Worm (Caenorhabditis elegans) whole organism, mixed stage, embryonic: ENCODE results near the gene hpl-2.

Experiments
- M03D4.4 ChIP-seq: sonication (generic microtip); optimal IDR thresholded peaks from 2 replicates; lab custom pipeline; 2017; ENCODE audit warnings: mild to moderate bottlenecking, missing genetic modification characterization, missing compliant biosample characterization
- bed-3 ChIP-seq: fragments of 200-800 bp; sonication (Bioruptor generic); optimal IDR thresholded peaks from 3 replicates; lab custom pipeline; 2018; ENCODE audit warnings: mild to moderate bottlenecking, missing genetic modification characterization, moderate library complexity, missing compliant biosample characterization
- blmp-1 ChIP-seq: fragments of 150-350 bp; optimal IDR thresholded peaks from 2 replicates; lab custom pipeline; 2014; ENCODE audit warnings: missing biosample characterization, missing genetic modification characterization
- ceh-43 ChIP-seq: fragments of 200-800 bp; sonication (Bioruptor generic); optimal IDR thresholded peaks from 2 replicates; lab custom pipeline; 2018; ENCODE audit warnings: mild to moderate bottlenecking, missing genetic modification characterization, moderate library complexity, missing compliant biosample characterization
- ceh-83 ChIP-seq: fragments of 200-800 bp; sonication (Bioruptor generic); optimal IDR thresholded peaks from 2 replicates; lab custom pipeline; 2018; ENCODE audit warnings: mild to moderate bottlenecking, missing genetic modification characterization, missing compliant biosample characterization
- cnd-1 ChIP-seq: fragments of 200-800 bp; sonication (Bioruptor generic); optimal IDR thresholded peaks from 2 replicates; lab custom pipeline; 2018; ENCODE audit warnings: mild to moderate bottlenecking, missing genetic modification characterization, missing compliant biosample characterization
- drap-1 ChIP-seq: fragments of 200-800 bp; sonication (Bioruptor generic); optimal IDR thresholded peaks from 3 replicates; lab custom pipeline; 2018; ENCODE audit warnings: mild to moderate bottlenecking, missing genetic modification characterization, missing compliant biosample characterization
- elt-1 ChIP-seq: sonication (generic microtip); optimal IDR thresholded peaks from 2 replicates; lab custom pipeline; 2017; ENCODE audit warnings: missing genetic modification characterization, mild to moderate bottlenecking, missing compliant biosample characterization, antibody characterized with exemption, moderate library complexity, borderline replicate concordance; ENCODE audit not compliant: insufficient read depth
- elt-3 ChIP-seq: fragments of 150-350 bp; optimal IDR thresholded peaks from 2 replicates; lab custom pipeline; 2014; ENCODE audit warnings: missing biosample characterization, missing genetic modification characterization
- flh-1 ChIP-seq: fragments of 200-800 bp; sonication (Bioruptor generic); optimal IDR thresholded peaks from 2 replicates; lab custom pipeline; 2018; ENCODE audit warnings: mild to moderate bottlenecking, missing genetic modification characterization, moderate library complexity, missing compliant biosample characterization
- ham-2 ChIP-seq: fragments of 200-800 bp; sonication (Bioruptor generic); optimal IDR thresholded peaks from 2 replicates; lab custom pipeline; 2018; ENCODE audit warnings: mild to moderate bottlenecking, missing genetic modification characterization, missing compliant biosample characterization
- hlh-1 ChIP-seq: fragments of 150-350 bp; optimal IDR thresholded peaks from 2 replicates; lab custom pipeline; 2014; ENCODE audit warnings: missing biosample characterization, missing genetic modification reagents, missing genetic modification characterization
- lin-13 ChIP-seq: fragments of 150-350 bp; optimal IDR thresholded peaks from 2 replicates; lab custom pipeline; 2014; ENCODE audit warnings: missing biosample characterization, missing genetic modification characterization
- lin-32 ChIP-seq: fragments of 200-800 bp; sonication (Bioruptor generic); optimal IDR thresholded peaks from 2 replicates; lab custom pipeline; 2018; ENCODE audit warnings: mild to moderate bottlenecking, missing genetic modification characterization, missing compliant biosample characterization
- lsy-2 ChIP-seq: fragments of 150-350 bp; optimal IDR thresholded peaks from 2 replicates; lab custom pipeline; 2014; ENCODE audit warnings: missing biosample characterization, missing genetic modification characterization
- mab-5 ChIP-seq: fragments of 150-350 bp; optimal IDR thresholded peaks from 2 replicates; lab custom pipeline; 2014; ENCODE audit warnings: missing biosample characterization, missing genetic modification characterization
- mep-1 ChIP-seq: fragments of 150-350 bp; optimal IDR thresholded peaks from 2 replicates; lab custom pipeline; 2017; ENCODE audit warnings: missing biosample characterization, missing genetic modification reagents, missing genetic modification characterization, inconsistent platforms
- mls-2 ChIP-seq: sonication (generic microtip); optimal IDR thresholded peaks from 2 replicates; lab custom pipeline; 2016; ENCODE audit warnings: mild to moderate bottlenecking, missing genetic modification characterization, moderate library complexity, missing compliant biosample characterization
- nhr-12 ChIP-seq: fragments of 150-350 bp; optimal IDR thresholded peaks from 2 replicates; lab custom pipeline; 2014; ENCODE audit warnings: missing biosample characterization, missing genetic modification characterization
- nhr-2 ChIP-seq: fragments of 150-350 bp; optimal IDR thresholded peaks from 2 replicates; lab custom pipeline; 2014; ENCODE audit warnings: missing biosample characterization, missing genetic modification characterization
- pha-4 ChIP-seq: fragments of 150-350 bp; optimal IDR thresholded peaks from 2 replicates; lab custom pipeline; 2018; ENCODE audit warnings: missing biosample characterization, missing genetic modification reagents, missing genetic modification characterization
- snpc-4 ChIP-seq: fragments of 150-350 bp; optimal IDR thresholded peaks from 2 replicates; lab custom pipeline; 2014; ENCODE audit warnings: missing biosample characterization, missing genetic modification characterization
- sptf-1 ChIP-seq: sonication (generic microtip); optimal IDR thresholded peaks from 2 replicates; lab custom pipeline; 2017; ENCODE audit warnings: mild to moderate bottlenecking, missing genetic modification characterization, moderate library complexity, missing compliant biosample characterization
- tbx-8 ChIP-seq: fragments of 200-800 bp; sonication (Bioruptor generic); optimal IDR thresholded peaks from 2 replicates; lab custom pipeline; 2018; ENCODE audit warnings: mild to moderate bottlenecking, missing genetic modification characterization, moderate library complexity, missing compliant biosample characterization
- unc-120 ChIP-seq: sonication (generic microtip); optimal IDR thresholded peaks from 2 replicates; lab custom pipeline; 2017; ENCODE audit warnings: missing genetic modification characterization, missing compliant biosample characterization; ENCODE audit not compliant: poor library complexity, severe bottlenecking
- unc-39 ChIP-seq: fragments of 150-350 bp; optimal IDR thresholded peaks from 2 replicates; lab custom pipeline; 2014; ENCODE audit warnings: missing biosample characterization, missing genetic modification characterization
- unc-62 ChIP-seq: fragments of 150-350 bp; optimal IDR thresholded peaks from 2 replicates; lab custom pipeline; 2014; ENCODE audit warnings: missing biosample characterization, missing genetic modification reagents, missing genetic modification characterization
- zip-8 ChIP-seq: fragments of 150-350 bp; optimal IDR thresholded peaks from 2 replicates; lab custom pipeline; 2014; ENCODE audit warnings: missing biosample characterization, missing genetic modification characterization
- ztf-11 ChIP-seq: fragments of 150-350 bp; optimal IDR thresholded peaks from 2 replicates; lab custom pipeline; 2014; ENCODE audit warnings: missing biosample characterization, missing genetic modification characterization

hpl-2 gene

ce11 chrIII:10755480-10756066 is at the start of gene hpl-2:
TSS of gene hpl-2 (minus strand) at chrIII:10755530.
- no peak for TF ChIP-seq zip-8 (tag; lab: Kevin White, UChicago)
- TF ChIP-seq mep-1 (tag; lab: Kevin White, UChicago): no peak
- TF ChIP-seq hlh-1 (tag; lab: Kevin White, UChicago): no peak
- no peak for TF ChIP-seq lin-32
- TF ChIP-seq mab-5 (tag; lab: Kevin White, UChicago): no peak
- TF ChIP-seq unc-120 (tag; lab: Kevin White, UChicago): no peak
- TF ChIP-seq ceh-43 (GFP tag; lab: Kevin White, UChicago): no peak
- no peak for TF ChIP-seq bed-3 (GFP tag; lab: Kevin White, UChicago)
- no peak for TF ChIP-seq nhr-12 (tag; lab: Kevin White, UChicago)
- no peak for TF ChIP-seq flh-1 (GFP tag; lab: Kevin White, UChicago)
- TF ChIP-seq lin-13 (tag; lab: Kevin White, UChicago): no peak
- no peak for TF ChIP-seq nhr-2 (tag; lab: Kevin White, UChicago)
- no peak for TF ChIP-seq ham-2
- TF ChIP-seq drap-1 (GFP tag; lab: Kevin White, UChicago): no peak
- no peak for TF ChIP-seq elt-3 (tag; lab: Kevin White, UChicago)
- no peak for TF ChIP-seq blmp-1
- no peak for TF ChIP-seq lsy-2 (tag; lab: Kevin White, UChicago)
- no peak for TF ChIP-seq elt-1 (tag; lab: Kevin White, UChicago)
- TF ChIP-seq M03D4.4 (tag; lab: Kevin White, UChicago): no peak
- no peak for TF ChIP-seq ceh-83 (GFP tag; lab: Kevin White, UChicago)
- TF ChIP-seq, all 35 proteins: peak for 0

- peak; percentile 60 for TF ChIP-seq unc-62 (GFP tag; lab: Kevin White, UChicago)
- TF ChIP-seq snpc-4 (tag; lab: Kevin White, UChicago): no peak
- no peak for TF ChIP-seq ztf-11
- TF ChIP-seq hlh-1 (tag; lab: Kevin White, UChicago): peak; percentile 25
- TF ChIP-seq, all 35 proteins: peak for 2
These were observed 46.7 kb upstream of the hpl-2 start, which contains the start of gene K11D9.3 for ce11 chrIII:10802032-10802431. TSS of gene K11D9.3 (minus strand) at chrIII:10802212.

- TF ChIP-seq unc-120 (tag; lab: Kevin White, UChicago) (no peak), nhr-12 (tag; lab: Kevin White, UChicago) (no peak), pha-4 (tag; lab: Kevin White, UChicago) (no peak), hlh-1 (tag; lab: Kevin White, UChicago) (no peak), mep-1 (tag; lab: Kevin White, UChicago) (no peak), tbx-8 (GFP tag; lab: Kevin White, UChicago) (no peak), mls-2 (tag; lab: Kevin White, UChicago) (no peak), ceh-43 (GFP tag; lab: Kevin White, UChicago) (no peak), lin-13 (tag; lab: Kevin White, UChicago) (no peak), flh-1 (GFP tag; lab: Kevin White, UChicago) (no peak), unc-39 (tag; lab: Kevin White, UChicago) (no peak), blmp-1 (no peak), cnd-1 (tag; lab: Kevin White, UChicago) (no peak)
- TF ChIP-seq, all 35 proteins: peak for 0
These were observed 38.7 kb upstream of the hpl-2 start, which contains the start of gene clec-163 for ce11 chrIII:10794049-10794448. TSS of gene clec-163 (plus strand) at chrIII:10794349.

ce11 chrIII:10791233-10791632 is 35.9 kb upstream of the hpl-2 start:
- TF ChIP-seq elt-1 (tag; lab: Kevin White, UChicago) (no peak), sptf-1 (no peak), zip-8 (tag; lab: Kevin White, UChicago) (no peak), ztf-11 (no peak), cnd-1 (tag; lab: Kevin White, UChicago) (no peak), mep-1 (tag; lab: Kevin White, UChicago) (no peak), ceh-83 (GFP tag; lab: Kevin White, UChicago) (no peak), pha-4 (tag; lab: Kevin White, UChicago) (no peak), tbx-8 (GFP tag; lab: Kevin White, UChicago) (no peak), elt-3 (tag; lab: Kevin White, UChicago) (no peak), drap-1 (GFP tag; lab: Kevin White, UChicago) (no peak), lin-13 (tag; lab: Kevin White, UChicago) (no peak), unc-62 (GFP tag; lab: Kevin White, UChicago) (no peak), bed-3 (GFP tag; lab: Kevin White, UChicago) (no peak), ceh-43 (GFP tag; lab: Kevin White, UChicago) (no peak), M03D4.4 (tag; lab: Kevin White, UChicago) (no peak), lin-32 (no peak)
